Worm (Caenorhabditis elegans) whole organism, L4/young adult: ENCODE data around the gene ndab-2.

Source experiments
- W03F9.2 ChIP-seq: fragments of 150-350 bp; optimal IDR thresholded peaks from 2 replicates; lab custom pipeline; 2014; ENCODE audit warnings: missing biosample characterization, missing genetic modification characterization
- dao-5 ChIP-seq: sonication (generic microtip); optimal IDR thresholded peaks from 2 replicates; lab custom pipeline; 2016; ENCODE audit warnings: missing genotype, missing genetic modification characterization, moderate library complexity, missing compliant biosample characterization
- him-1 ChIP-seq: sonication (generic microtip); optimal IDR thresholded peaks from 2 replicates; lab custom pipeline; 2016; ENCODE audit warnings: missing genotype, missing genetic modification reagents, missing genetic modification characterization, missing compliant biosample characterization

- TF ChIP-seq dao-5 (tag; lab: Kevin White, UChicago) (no peak), him-1 (no peak), W03F9.2 (tag; lab: Kevin White, UChicago) (no peak)
These were observed 4.9 kb downstream of the ndab-2 start, which contains the start of gene F37C12.14 for ce11 chrIII:7185473-7185872.
